Worm (Caenorhabditis elegans): Measurements from ENCODE around the gene ZK1248.5.

- no peak for TF ChIP-seq nhr-25 (tag; optimal IDR thresholded peaks at IDR 0.05)
- TF ChIP-seq lin-11 (tag; optimal IDR thresholded peaks at IDR 0.05), result no peak
- TF ChIP-seq fos-1 (tag; optimal IDR thresholded peaks at IDR 0.05), result no peak
- TF ChIP-seq mdl-1 (tag; optimal IDR thresholded peaks at IDR 0.05), result no peak
- no peak for TF ChIP-seq snpc-4 (tag; optimal IDR thresholded peaks at IDR 0.05)
- TF ChIP-seq nhr-77 (tag; optimal IDR thresholded peaks at IDR 0.05), result no peak
- TF ChIP-seq ama-1 (optimal IDR thresholded peaks at IDR 0.05), result no peak
- TF ChIP-seq lin-39 (tag; optimal IDR thresholded peaks at IDR 0.05), result no peak
- TF ChIP-seq sma-9 (GFP tag; optimal IDR thresholded peaks at IDR 0.05), result no peak
- no peak for TF ChIP-seq sma-9 (tag; optimal IDR thresholded peaks at IDR 0.05)
- TF ChIP-seq nhr-11 (tag; optimal IDR thresholded peaks at IDR 0.05), result no peak
Measured at ce11 chrII:5860621-5861020, 50.3 kb downstream of the ZK1248.5 start.

Measured in whole organism, L2 larva.